Worm (Caenorhabditis elegans) whole organism, L3 larva: ENCODE data around the gene srlf-36.
A peak's percentile ranks its signal among the peaks of the same experiment; 100 is the strongest.

Experiments
- R02D3.7 ChIP-seq: fragments of 150-350 bp; optimal IDR thresholded peaks from 2 replicates; lab custom pipeline; 2014; ENCODE audit warnings: missing biosample characterization, missing genetic modification characterization
- ZK546.5 ChIP-seq: sonication (generic microtip); optimal IDR thresholded peaks from 2 replicates; lab custom pipeline; 2017; ENCODE audit warnings: missing biosample characterization, missing genetic modification characterization
- aly-2 ChIP-seq: fragments of 150-350 bp; optimal IDR thresholded peaks from 2 replicates; lab custom pipeline; 2014; ENCODE audit warnings: missing biosample characterization, missing genetic modification characterization
- ceh-82 ChIP-seq: fragments of 150-350 bp; optimal IDR thresholded peaks from 2 replicates; lab custom pipeline; 2014; ENCODE audit warnings: missing biosample characterization, missing genetic modification characterization
- ceh-9 ChIP-seq: sonication (generic microtip); optimal IDR thresholded peaks from 2 replicates; lab custom pipeline; 2018; ENCODE audit warnings: missing biosample characterization, missing genetic modification characterization
- daf-12 ChIP-seq: fragments of 150-350 bp; optimal IDR thresholded peaks from 2 replicates; lab custom pipeline; 2014; ENCODE audit warnings: missing biosample characterization, missing genetic modification reagents, missing genetic modification characterization
- egl-27 ChIP-seq: sonication (generic microtip); optimal IDR thresholded peaks from 4 replicates; lab custom pipeline; 2017; ENCODE audit warnings: missing biosample characterization, missing genetic modification reagents, missing genetic modification characterization
- egl-5 ChIP-seq: fragments of 150-350 bp; optimal IDR thresholded peaks from 2 replicates; lab custom pipeline; 2017; ENCODE audit warnings: missing biosample characterization, missing genetic modification reagents, missing genetic modification characterization, inconsistent platforms
- elt-2 ChIP-seq: sonication (generic microtip); optimal IDR thresholded peaks from 2 replicates; lab custom pipeline; 2016; ENCODE audit warnings: missing genetic modification reagents, mild to moderate bottlenecking, missing genetic modification characterization, missing compliant biosample characterization
- elt-3 ChIP-seq, 3 experiments: fragments of 150-350 bp in 1 of 3; sonication (generic microtip) in 2 of 3; optimal IDR thresholded peaks; 2 replicates in 2 of 3; 4 replicates in 1 of 3; lab custom pipeline; 2014 to 2017; ENCODE audit warnings: missing biosample characterization in 3 of 3, missing genetic modification characterization in 3 of 3
- eor-1 ChIP-seq, 2 experiments: fragments of 150-350 bp; optimal IDR thresholded peaks; 2 replicates each; lab custom pipeline; 2014 to 2018; ENCODE audit warnings: missing biosample characterization in 2 of 2, missing genetic modification characterization in 2 of 2
- fkh-10 ChIP-seq: sonication (generic microtip); optimal IDR thresholded peaks from 2 replicates; lab custom pipeline; 2017; ENCODE audit warnings: missing biosample characterization, missing genetic modification reagents, missing genetic modification characterization
- fkh-2 ChIP-seq: fragments of 150-350 bp; optimal IDR thresholded peaks from 2 replicates; lab custom pipeline; 2014; ENCODE audit warnings: missing biosample characterization, missing genetic modification reagents, missing genetic modification characterization
- hmg-11 ChIP-seq: sonication (generic microtip); optimal IDR thresholded peaks from 2 replicates; lab custom pipeline; 2016; ENCODE audit warnings: missing genetic modification characterization, missing compliant biosample characterization
- jun-1 ChIP-seq: fragments of 150-350 bp; optimal IDR thresholded peaks from 2 replicates; lab custom pipeline; 2014; ENCODE audit warnings: missing biosample characterization, missing genetic modification reagents, missing genetic modification characterization
- lin-15B ChIP-seq: fragments of 150-350 bp; optimal IDR thresholded peaks from 2 replicates; lab custom pipeline; 2014; ENCODE audit warnings: missing biosample characterization, missing genetic modification characterization
- lin-39 ChIP-seq: fragments of 150-350 bp; optimal IDR thresholded peaks from 2 replicates; lab custom pipeline; 2018; ENCODE audit warnings: missing biosample characterization, missing genetic modification reagents, missing genetic modification characterization
- lsy-12 ChIP-seq: sonication (generic microtip); optimal IDR thresholded peaks from 2 replicates; lab custom pipeline; 2016; ENCODE audit warnings: mild to moderate bottlenecking, missing genetic modification characterization, missing compliant biosample characterization
- mml-1 ChIP-seq: fragments of 150-350 bp; sonication (generic microtip); optimal IDR thresholded peaks from 3 replicates; lab custom pipeline; 2014; ENCODE audit warnings: missing biosample characterization, missing genetic modification characterization
- nfya-1 ChIP-seq: sonication (generic microtip); optimal IDR thresholded peaks from 2 replicates; lab custom pipeline; 2017; ENCODE audit warnings: missing genetic modification characterization, mild to moderate bottlenecking, missing compliant biosample characterization, antibody characterized with exemption, moderate library complexity; ENCODE audit not compliant: insufficient read depth
- nhr-11 ChIP-seq: fragments of 150-350 bp; optimal IDR thresholded peaks from 2 replicates; lab custom pipeline; 2014; ENCODE audit warnings: missing biosample characterization, missing genetic modification characterization
- nhr-23 ChIP-seq: fragments of 150-350 bp; optimal IDR thresholded peaks from 2 replicates; lab custom pipeline; 2014; ENCODE audit warnings: missing biosample characterization, missing genetic modification reagents, missing genetic modification characterization
- nhr-237 ChIP-seq: fragments of 150-350 bp; optimal IDR thresholded peaks from 2 replicates; lab custom pipeline; 2014; ENCODE audit warnings: missing biosample characterization, missing genetic modification characterization
- nhr-28 ChIP-seq: fragments of 150-350 bp; optimal IDR thresholded peaks from 2 replicates; lab custom pipeline; 2014; ENCODE audit warnings: missing biosample characterization, missing genetic modification characterization
- nhr-43 ChIP-seq: sonication (generic microtip); optimal IDR thresholded peaks from 2 replicates; lab custom pipeline; 2016; ENCODE audit warnings: mild to moderate bottlenecking, missing genetic modification characterization, missing compliant biosample characterization; ENCODE audit not compliant: poor library complexity, severe bottlenecking
- nhr-67 ChIP-seq: fragments of 150-350 bp; optimal IDR thresholded peaks from 2 replicates; lab custom pipeline; 2014; ENCODE audit warnings: missing biosample characterization, missing genetic modification characterization
- nhr-77 ChIP-seq: fragments of 150-350 bp; optimal IDR thresholded peaks from 2 replicates; lab custom pipeline; 2014; ENCODE audit warnings: missing biosample characterization, missing genetic modification characterization
- pha-4 ChIP-seq: fragments of 150-350 bp; optimal IDR thresholded peaks from 2 replicates; lab custom pipeline; 2014; ENCODE audit warnings: missing biosample characterization, missing genetic modification reagents, missing genetic modification characterization
- pqm-1 ChIP-seq: fragments of 150-350 bp; optimal IDR thresholded peaks from 2 replicates; lab custom pipeline; 2017; ENCODE audit warnings: missing biosample characterization, missing genetic modification characterization, inconsistent platforms
- skn-1 ChIP-seq: fragments of 150-350 bp; optimal IDR thresholded peaks from 2 replicates; lab custom pipeline; 2014; ENCODE audit warnings: missing biosample characterization, missing genetic modification characterization
- tbx-2 ChIP-seq: sonication (generic microtip); optimal IDR thresholded peaks from 2 replicates; lab custom pipeline; 2016; ENCODE audit warnings: mild to moderate bottlenecking, missing genetic modification characterization, missing compliant biosample characterization
- zag-1 ChIP-seq: fragments of 150-350 bp; optimal IDR thresholded peaks from 2 replicates; lab custom pipeline; 2014; ENCODE audit warnings: missing biosample characterization, missing genetic modification characterization
- ztf-11 ChIP-seq: fragments of 150-350 bp; optimal IDR thresholded peaks from 2 replicates; lab custom pipeline; 2014; ENCODE audit warnings: missing biosample characterization, missing genetic modification characterization
- ztf-4 ChIP-seq: fragments of 150-350 bp; optimal IDR thresholded peaks from 2 replicates; lab custom pipeline; 2014; ENCODE audit warnings: missing biosample characterization, missing genetic modification characterization

srlf-36 gene

DNA sequence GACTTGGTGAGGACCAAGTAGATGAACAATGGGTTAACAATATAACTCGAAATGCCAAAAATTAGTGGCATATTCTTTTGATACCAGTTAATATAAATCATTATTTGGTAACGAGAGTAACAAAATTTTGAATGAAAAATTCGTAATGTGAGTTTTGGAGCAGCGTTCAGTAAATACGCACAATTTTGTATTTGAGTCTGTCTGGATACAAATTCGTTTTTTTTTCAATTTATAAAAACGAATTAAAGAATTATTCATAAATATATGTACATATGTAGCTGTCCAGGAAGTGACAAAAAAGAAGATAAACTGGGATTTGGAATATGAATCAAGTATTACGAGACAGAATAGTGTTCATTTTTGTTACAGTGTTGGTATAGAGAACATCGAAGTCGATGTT lies 43.4 kb upstream of the srlf-36 start, which contains the start of gene srj-5:
srj-5 (minus strand) TSS at position 101 of the 400 bp plus-strand sequence.
- TF ChIP-seq ztf-11 (tag; lab: Kevin White, UChicago) (no peak), ceh-82 (tag; lab: Kevin White, UChicago) (no peak), pqm-1 (tag; lab: Kevin White, UChicago) (no peak), fkh-2 (tag; lab: Kevin White, UChicago) (no peak), nhr-43 (tag; lab: Kevin White, UChicago) (no peak), nhr-77 (tag; lab: Kevin White, UChicago) (no peak), ceh-9 (tag; lab: Kevin White, UChicago) (no peak), nhr-237 (tag; lab: Kevin White, UChicago) (no peak), elt-3 (tag; optimal IDR thresholded peaks at IDR 0.05; lab: Kevin White, UChicago) (no peak), nhr-28 (tag; lab: Kevin White, UChicago) (no peak), fkh-10 (no peak), mml-1 (tag; lab: Kevin White, UChicago) (no peak), elt-2 (tag; lab: Kevin White, UChicago) (no peak), nhr-23 (tag; lab: Kevin White, UChicago) (no peak), eor-1 (tag; optimal IDR thresholded peaks at IDR 0.05; lab: Kevin White, UChicago) (no peak), lin-39 (tag; lab: Kevin White, UChicago) (no peak), nfya-1 (no peak)

DNA sequence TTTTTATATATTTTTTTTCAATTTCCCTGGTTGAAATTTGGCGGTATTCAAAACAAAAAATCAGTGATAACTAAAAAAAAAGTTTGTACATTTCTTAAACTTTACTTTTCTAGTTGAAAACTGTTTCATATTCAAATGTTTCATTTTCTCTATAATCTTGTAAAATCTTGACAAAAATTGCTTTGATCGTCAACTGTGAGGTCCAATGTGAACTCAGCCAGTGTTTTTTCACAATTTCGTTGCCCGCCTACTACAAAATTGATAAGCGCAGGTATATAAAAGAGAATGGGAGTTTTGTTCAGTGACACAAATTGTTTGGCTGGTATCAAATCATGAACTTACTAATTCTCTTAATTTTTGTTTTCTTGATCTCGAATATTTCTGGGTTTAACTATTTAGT lies 37.3 kb upstream of the srlf-36 start, which contains the start of gene ugt-42:
ugt-42 (plus strand) TSS at position 301 of the 400 bp plus-strand sequence.
- TF ChIP-seq eor-1 (tag; optimal IDR thresholded peaks at IDR 0.05; lab: Kevin White, UChicago) (no peak), hmg-11 (tag; lab: Kevin White, UChicago) (no peak), nhr-67 (tag; lab: Kevin White, UChicago) (no peak), jun-1 (tag; lab: Kevin White, UChicago) (no peak), aly-2 (no peak), zag-1 (tag; lab: Kevin White, UChicago) (no peak), nhr-77 (tag; lab: Kevin White, UChicago) (no peak), skn-1 (no peak), pha-4 (tag; lab: Kevin White, UChicago) (no peak), lin-15B (tag; lab: Kevin White, UChicago) (no peak), egl-27 (no peak), nhr-23 (tag; lab: Kevin White, UChicago) (no peak), lsy-12 (no peak), nhr-28 (tag; lab: Kevin White, UChicago) (no peak), nhr-11 (tag; lab: Kevin White, UChicago) (no peak), mml-1 (tag; lab: Kevin White, UChicago) (no peak), ceh-9 (tag; lab: Kevin White, UChicago) (no peak), R02D3.7 (tag; lab: Kevin White, UChicago) (no peak), nhr-237 (tag; lab: Kevin White, UChicago) (no peak)

DNA sequence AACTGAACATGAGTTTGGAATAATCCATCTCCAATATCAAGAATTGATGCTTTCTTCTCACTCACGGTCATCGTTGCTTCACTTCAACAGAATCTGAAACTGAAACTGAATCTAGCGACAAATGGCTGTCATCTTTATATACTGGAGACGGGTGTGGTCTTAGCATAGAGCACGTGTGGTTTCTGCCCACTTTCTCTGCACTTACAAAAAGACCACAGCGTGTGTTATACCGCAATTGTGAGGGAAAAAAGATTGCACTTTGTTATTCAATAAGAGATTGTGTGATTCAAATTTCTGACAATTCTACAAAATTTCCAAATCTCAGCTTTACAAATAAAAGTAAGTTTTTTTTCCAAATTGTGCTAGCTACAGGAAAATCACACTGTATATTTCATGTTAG lies 36.6 kb upstream of the srlf-36 start, which contains the start of gene F48G7.12:
F48G7.12 (minus strand) TSS at position 101 of the 400 bp plus-strand sequence.
- TF ChIP-seq eor-1 (tag; optimal IDR thresholded peaks at IDR 0.05; lab: Kevin White, UChicago) (no peak), egl-27 (no peak), ztf-4 (tag; lab: Kevin White, UChicago) (no peak), lsy-12 (no peak), pha-4 (tag; lab: Kevin White, UChicago) (no peak), daf-12 (tag; lab: Kevin White, UChicago) (no peak)

DNA sequence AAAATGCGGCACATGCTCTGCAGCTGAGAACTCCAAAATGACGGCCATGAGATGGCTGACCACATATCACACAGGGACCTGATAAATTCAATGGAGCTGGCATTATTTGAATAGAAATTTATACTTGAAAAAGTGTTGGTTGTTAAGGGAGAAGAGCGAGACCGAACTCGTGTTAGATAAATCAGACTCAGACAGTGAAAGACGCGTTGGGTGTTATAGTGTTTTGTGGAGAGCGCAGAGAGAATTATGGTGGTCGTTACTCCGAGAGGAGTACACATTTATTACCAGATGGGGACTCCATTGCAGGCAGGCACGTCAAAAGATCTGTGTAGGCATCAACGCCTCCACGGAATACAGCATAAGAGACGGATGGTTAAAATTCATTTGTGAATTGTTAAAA lies 33.2 kb upstream of the srlf-36 start, which contains the start of gene nhr-190:
nhr-190 (minus strand) TSS at position 175 of the 400 bp plus-strand sequence.
- TF ChIP-seq hmg-11 (tag; lab: Kevin White, UChicago) (peak; percentile 41), nfya-1 (no peak), nhr-43 (tag; lab: Kevin White, UChicago) (no peak), elt-2 (tag; lab: Kevin White, UChicago) (no peak), skn-1 (no peak), egl-5 (tag; lab: Kevin White, UChicago) (peak; percentile 29), lin-39 (tag; lab: Kevin White, UChicago) (peak; percentile 17)

DNA sequence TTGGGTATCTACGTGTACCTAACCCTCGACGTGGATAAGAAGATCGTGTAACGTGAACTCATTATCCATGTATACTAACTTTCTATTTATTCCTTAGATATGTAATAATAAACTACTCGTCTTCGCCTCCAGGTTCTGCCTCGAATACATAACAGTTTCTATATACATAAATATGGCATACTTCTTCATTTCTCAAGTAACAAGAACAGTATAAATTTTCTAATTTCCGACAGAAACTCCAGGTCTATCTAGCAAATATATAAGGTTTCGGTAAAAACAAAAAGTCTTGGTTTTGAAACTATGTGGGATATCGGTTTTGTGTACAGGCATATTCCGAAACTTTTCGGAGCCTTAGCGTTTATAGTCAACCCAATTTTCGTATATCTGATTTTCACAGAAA lies 28.8 kb upstream of the srlf-36 start, which contains the start of gene srj-37:
srj-37 (plus strand) TSS at position 301 of the 400 bp plus-strand sequence.
- no peak for TF ChIP-seq nhr-77 (tag; lab: Kevin White, UChicago)
- TF ChIP-seq ceh-82 (tag; lab: Kevin White, UChicago), result no peak
- no peak for TF ChIP-seq ZK546.5 (tag; lab: Kevin White, UChicago)
- TF ChIP-seq tbx-2 (tag; lab: Kevin White, UChicago), result no peak
- no peak for TF ChIP-seq jun-1 (tag; lab: Kevin White, UChicago)
- no peak for TF ChIP-seq ztf-4 (tag; lab: Kevin White, UChicago)
